Worm (Caenorhabditis elegans): Measurements from ENCODE around the gene T24C2.3.
A peak's percentile ranks its signal among the peaks of the same experiment; 100 is the strongest.

DNA sequence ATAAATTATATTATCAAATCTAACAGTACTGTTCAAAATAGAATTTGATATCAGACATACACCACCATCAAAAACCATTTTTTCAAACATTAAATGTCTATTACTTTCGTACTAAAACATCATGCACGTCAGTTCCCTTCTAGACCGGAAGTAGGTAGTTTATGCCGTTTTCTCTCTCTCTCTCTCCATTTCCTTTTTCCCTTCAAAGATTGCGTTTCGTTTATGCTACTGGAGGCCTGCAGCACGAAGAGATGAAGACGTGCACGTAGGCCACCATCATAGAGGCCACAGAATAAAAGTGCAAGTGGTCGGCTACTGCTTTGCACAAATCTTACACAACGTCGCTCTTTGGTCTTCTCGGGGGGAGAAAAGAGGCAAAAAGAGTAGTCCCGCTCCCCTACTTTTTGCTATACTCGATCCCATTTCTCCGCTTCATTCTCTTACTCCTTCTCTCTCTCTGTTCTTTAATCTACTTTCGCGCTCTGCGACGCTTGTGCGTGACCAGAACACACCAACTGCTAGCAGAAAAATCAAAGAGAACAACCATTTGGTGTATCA is 18.2 kb downstream of the T24C2.3 start:
- no peak for TF ChIP-seq fos-1 (tag; optimal IDR thresholded peaks at IDR 0.05)
- no peak for TF ChIP-seq jun-1 (tag; optimal IDR thresholded peaks at IDR 0.05)
- TF ChIP-seq nhr-6 (tag; optimal IDR thresholded peaks at IDR 0.05), result no peak
- TF ChIP-seq ztf-11 (tag; optimal IDR thresholded peaks at IDR 0.05), result no peak
- TF ChIP-seq sdz-12 (GFP tag; optimal IDR thresholded peaks at IDR 0.05), result no peak
- peak; percentile 80 for TF ChIP-seq ceh-20 (GFP tag; IDR thresholded peaks at IDR 0.05)

All from whole organism, L4 larva.